Fruit fly (Drosophila melanogaster) whole organism, embryonic: Measurements from ENCODE around the gene CG3919.

Experiments used
- Adf1 ChIP-seq: fragments of 200-800 bp; sonication (Bioruptor generic); IDR thresholded peaks from 2 replicates; pipeline ENCODE4 v1.3.6; 2022; ENCODE audit warnings: missing biosample characterization, missing genetic modification characterization
- CG10274 ChIP-seq: fragments of 200-800 bp; sonication (Bioruptor generic); optimal IDR thresholded peaks from 3 replicates; lab custom pipeline; 2017; ENCODE audit warnings: missing biosample characterization, mild to moderate bottlenecking, missing genetic modification characterization
- CG13624 ChIP-seq: fragments of 200-800 bp; sonication (Bioruptor generic); optimal IDR thresholded peaks from 2 replicates; lab custom pipeline; 2016; ENCODE audit warnings: missing biosample characterization, missing genetic modification characterization
- CG14860 ChIP-seq: fragments of 200-800 bp; sonication (Bioruptor generic); IDR thresholded peaks from 3 replicates; pipeline ENCODE4 v1.3.6; 2022; ENCODE audit warnings: missing biosample characterization, missing genetic modification characterization; ENCODE audit not compliant: partially characterized antibody
- CG17802 ChIP-seq: fragments of 200-800 bp; sonication (Bioruptor generic); optimal IDR thresholded peaks from 2 replicates; lab custom pipeline; 2018; ENCODE audit warnings: missing biosample characterization, mild to moderate bottlenecking, missing genetic modification characterization, moderate library complexity
- CG1832 ChIP-seq: fragments of 200-800 bp; sonication (Bioruptor generic); optimal IDR thresholded peaks from 2 replicates; lab custom pipeline; 2017; ENCODE audit warnings: missing biosample characterization, mild to moderate bottlenecking, missing genetic modification characterization, inconsistent platforms
- CG2678 ChIP-seq: fragments of 200-800 bp; sonication (Bioruptor generic); optimal IDR thresholded peaks from 3 replicates; lab custom pipeline; 2019; ENCODE audit warnings: missing biosample characterization, mild to moderate bottlenecking, missing genetic modification characterization, moderate library complexity
- CG3065 ChIP-seq: fragments of 200-800 bp; sonication (Bioruptor generic); optimal IDR thresholded peaks from 2 replicates; lab custom pipeline; 2016; ENCODE audit warnings: missing biosample characterization, missing genetic modification characterization
- CG3847 ChIP-seq: fragments of 200-800 bp; sonication (Bioruptor generic); IDR thresholded peaks from 2 replicates; pipeline ENCODE4 v1.3.6; 2022; ENCODE audit warnings: missing biosample characterization, missing genetic modification characterization
- CG4424 ChIP-seq: fragments of 200-800 bp; sonication (Bioruptor generic); optimal IDR thresholded peaks from 3 replicates; lab custom pipeline; 2016; ENCODE audit warnings: missing biosample characterization, missing genetic modification characterization
- CG6813 ChIP-seq: fragments of 200-800 bp; sonication (Bioruptor generic); optimal IDR thresholded peaks from 2 replicates; lab custom pipeline; 2017; ENCODE audit warnings: missing biosample characterization, missing genetic modification characterization, mild to moderate bottlenecking, moderate library complexity, missing genetic modification reagents
- CG7839 ChIP-seq: fragments of 200-800 bp; sonication (Bioruptor generic); optimal IDR thresholded peaks from 3 replicates; lab custom pipeline; 2018; ENCODE audit warnings: missing biosample characterization, mild to moderate bottlenecking, missing genetic modification characterization, moderate library complexity
- CG9817 ChIP-seq: fragments of 200-800 bp; sonication (Bioruptor generic); optimal IDR thresholded peaks from 2 replicates; lab custom pipeline; 2018; ENCODE audit warnings: missing biosample characterization, mild to moderate bottlenecking, missing genetic modification characterization, moderate library complexity
- CG9876 ChIP-seq: fragments of 200-800 bp; sonication (Bioruptor generic); optimal IDR thresholded peaks from 2 replicates; lab custom pipeline; 2016; ENCODE audit warnings: missing biosample characterization, missing genetic modification characterization
- D19B ChIP-seq: fragments of 200-800 bp; sonication (Bioruptor generic); optimal IDR thresholded peaks from 2 replicates; lab custom pipeline; 2017; ENCODE audit warnings: missing biosample characterization, mild to moderate bottlenecking, missing genetic modification characterization
- E2f1 ChIP-seq: fragments of 200-800 bp; sonication (Bioruptor generic); IDR thresholded peaks from 2 replicates; pipeline ENCODE4 v1.3.6; 2022; ENCODE audit warnings: missing biosample characterization, missing genetic modification characterization
- ERR ChIP-seq: fragments of 200-800 bp; sonication (Bioruptor generic); optimal IDR thresholded peaks from 2 replicates; lab custom pipeline; 2016; ENCODE audit warnings: missing biosample characterization, missing genetic modification characterization
- Ets65A ChIP-seq: fragments of 200-800 bp; sonication (Bioruptor generic); peaks from one replicate; lab custom pipeline; 2016; ENCODE audit warnings: missing biosample characterization, missing genetic modification characterization
- GATAe ChIP-seq: fragments of 200-800 bp; sonication (Bioruptor generic); conservative IDR thresholded peaks from 2 replicates; pipeline ENCODE4 v1.3.6; 2022; ENCODE audit warnings: missing biosample characterization, missing genetic modification characterization
- HLH3B ChIP-seq: fragments of 200-800 bp; sonication (Bioruptor generic); IDR thresholded peaks from 2 replicates; pipeline ENCODE4 v1.3.6; 2022; ENCODE audit warnings: missing biosample characterization, missing genetic modification characterization
- Hr39 ChIP-seq: fragments of >200 bp; optimal IDR thresholded peaks from 2 replicates; lab custom pipeline; 2017
- Neu2 ChIP-seq: fragments of 200-800 bp; sonication (Bioruptor generic); optimal IDR thresholded peaks from 3 replicates; lab custom pipeline; 2016; ENCODE audit warnings: missing biosample characterization, missing genetic modification characterization, borderline replicate concordance
- NfI ChIP-seq: fragments of 200-800 bp; sonication (Bioruptor generic); optimal IDR thresholded peaks from 3 replicates; lab custom pipeline; 2018; ENCODE audit warnings: missing biosample characterization, mild to moderate bottlenecking, missing genetic modification characterization, moderate library complexity
- Scr ChIP-seq: fragments of 200-800 bp; sonication (Bioruptor generic); IDR thresholded peaks from 2 replicates; pipeline ENCODE4 v1.3.6; 2022; ENCODE audit warnings: missing biosample characterization, missing genetic modification characterization; ENCODE audit not compliant: partially characterized antibody
- Spps ChIP-seq: fragments of 200-800 bp; sonication (Bioruptor generic); optimal IDR thresholded peaks from 2 replicates; lab custom pipeline; 2018; ENCODE audit warnings: missing biosample characterization, mild to moderate bottlenecking, missing genetic modification characterization
- YL-1 ChIP-seq: fragments of 200-800 bp; sonication (Bioruptor generic); optimal IDR thresholded peaks from 3 replicates; lab custom pipeline; 2017; ENCODE audit warnings: missing biosample characterization, mild to moderate bottlenecking, missing genetic modification characterization
- amos ChIP-seq: fragments of 200-800 bp; sonication (Bioruptor generic); IDR thresholded peaks from 2 replicates; pipeline ENCODE4 v1.3.6; 2022; ENCODE audit warnings: missing biosample characterization, missing genetic modification characterization; ENCODE audit not compliant: partially characterized antibody
- aop ChIP-seq: fragments of 200-800 bp; sonication (Bioruptor generic); IDR thresholded peaks from 2 replicates; pipeline ENCODE4 v1.3.6; 2022; ENCODE audit warnings: missing biosample characterization, missing genetic modification characterization
- bowl ChIP-seq: fragments of 200-800 bp; sonication (Bioruptor generic); IDR thresholded peaks from 2 replicates; pipeline ENCODE4 v1.3.6; 2022; ENCODE audit warnings: missing biosample characterization, missing genetic modification characterization
- chinmo ChIP-seq: fragments of 200-800 bp; sonication (Bioruptor generic); IDR thresholded peaks from 4 replicates; pipeline ENCODE4 v1.3.6; 2022; ENCODE audit warnings: missing biosample characterization, missing genetic modification characterization; ENCODE audit not compliant: partially characterized antibody
- chm ChIP-seq: fragments of 200-800 bp; sonication (Bioruptor generic); IDR thresholded peaks from 2 replicates; pipeline ENCODE4 v1.3.6; 2022; ENCODE audit warnings: missing biosample characterization, missing genetic modification characterization
- crol ChIP-seq: fragments of 200-800 bp; sonication (Bioruptor generic); IDR thresholded peaks from 2 replicates; pipeline ENCODE4 v1.3.6; 2022; ENCODE audit warnings: missing biosample characterization, missing genetic modification characterization
- ewg ChIP-seq: fragments of 200-800 bp; sonication (Bioruptor generic); optimal IDR thresholded peaks from 3 replicates; lab custom pipeline; 2017; ENCODE audit warnings: mild to moderate bottlenecking, missing biosample characterization, missing genetic modification reagents, missing genetic modification characterization
- fru ChIP-seq: fragments of >200 bp; optimal IDR thresholded peaks from 2 replicates; lab custom pipeline; 2017
- gcm ChIP-seq: fragments of 200-800 bp; sonication (Bioruptor generic); optimal IDR thresholded peaks from 2 replicates; lab custom pipeline; 2019; ENCODE audit warnings: missing biosample characterization, mild to moderate bottlenecking, missing genetic modification characterization, moderate library complexity
- gcm2 ChIP-seq: fragments of 200-800 bp; sonication (Bioruptor generic); optimal IDR thresholded peaks from 2 replicates; lab custom pipeline; 2016; ENCODE audit warnings: missing biosample characterization, missing genetic modification characterization
- grn ChIP-seq: fragments of 200-800 bp; sonication (Bioruptor generic); optimal IDR thresholded peaks from 3 replicates; lab custom pipeline; 2017; ENCODE audit warnings: missing biosample characterization, missing genetic modification characterization
- gsb-n ChIP-seq: fragments of 200-800 bp; sonication (Bioruptor generic); optimal IDR thresholded peaks from 3 replicates; lab custom pipeline; 2018; ENCODE audit warnings: missing biosample characterization, mild to moderate bottlenecking, missing genetic modification characterization
- insv ChIP-seq, 2 experiments: fragments of 200-800 bp; sonication (Bioruptor generic); optimal IDR thresholded peaks; 3 replicates each; lab custom pipeline; 2016 to 2018; ENCODE audit warnings: missing biosample characterization in 2 of 2, missing genetic modification characterization in 2 of 2
- inv ChIP-seq: fragments of 200-800 bp; sonication (Bioruptor generic); IDR thresholded peaks from 2 replicates; pipeline ENCODE4 v1.3.6; 2022; ENCODE audit warnings: missing biosample characterization, missing genetic modification characterization; ENCODE audit not compliant: partially characterized antibody
- klu ChIP-seq: fragments of 200-800 bp; sonication (Bioruptor generic); IDR thresholded peaks from 2 replicates; pipeline ENCODE4 v1.3.6; 2022; ENCODE audit warnings: missing biosample characterization, missing genetic modification characterization
- nau ChIP-seq: fragments of 200-800 bp; sonication (Bioruptor generic); optimal IDR thresholded peaks from 3 replicates; lab custom pipeline; 2017; ENCODE audit warnings: missing biosample characterization, mild to moderate bottlenecking, missing genetic modification characterization, missing genetic modification reagents
- nom ChIP-seq: fragments of 200-800 bp; sonication (Bioruptor generic); optimal IDR thresholded peaks from 2 replicates; lab custom pipeline; 2017; ENCODE audit warnings: missing biosample characterization, missing genetic modification characterization, mild to moderate bottlenecking, moderate library complexity, missing genetic modification reagents
- pita ChIP-seq: fragments of 200-800 bp; sonication (Bioruptor generic); optimal IDR thresholded peaks from 2 replicates; lab custom pipeline; 2017; ENCODE audit warnings: missing biosample characterization, mild to moderate bottlenecking, missing genetic modification characterization
- ro ChIP-seq: fragments of 200-800 bp; sonication (Bioruptor generic); IDR thresholded peaks from 2 replicates; pipeline ENCODE4 v1.3.6; 2022; ENCODE audit warnings: missing biosample characterization, missing genetic modification characterization
- sens ChIP-seq: fragments of 200-800 bp; sonication (Bioruptor generic); peaks from one replicate; lab custom pipeline; 2016; ENCODE audit warnings: missing biosample characterization, missing genetic modification characterization
- seq ChIP-seq: fragments of 200-800 bp; sonication (Bioruptor generic); IDR thresholded peaks from 2 replicates; pipeline ENCODE4 v1.3.6; 2022; ENCODE audit warnings: missing biosample characterization, missing genetic modification characterization
- so ChIP-seq: fragments of 200-800 bp; sonication (Bioruptor generic); IDR thresholded peaks from 3 replicates; pipeline ENCODE4 v1.3.6; 2022; ENCODE audit warnings: missing biosample characterization, missing genetic modification characterization
- trem ChIP-seq: fragments of 200-800 bp; optimal IDR thresholded peaks from 3 replicates; lab custom pipeline; 2019; ENCODE audit warnings: missing biosample characterization, mild to moderate bottlenecking, missing genetic modification characterization, moderate library complexity
- twi ChIP-seq: fragments of 200-800 bp; optimal IDR thresholded peaks from 2 replicates; lab custom pipeline; 2019; ENCODE audit warnings: missing biosample characterization, mild to moderate bottlenecking, missing genetic modification characterization, moderate library complexity

The CG3919 gene

dm6 chr3L:14448321-14449043 is 38.1 kb downstream of the CG3919 start (continued):
- TF ChIP-seq D19B (GFP tag; lab: Kevin White, UChicago) (peak; percentile 26), seq (peak; percentile 91), CG14860 (no peak), Ets65A (GFP tag; lab: Kevin White, UChicago) (peak; percentile 91), CG7839 (tag; lab: Kevin White, UChicago) (peak; percentile 93), amos (GFP tag; lab: Robert Waterston, UW) (no peak), Hr39 (lab: Kevin White, UChicago) (no peak), gcm2 (GFP tag; lab: Kevin White, UChicago) (peak; percentile 89), NfI (GFP tag; lab: Kevin White, UChicago) (peak; percentile 83), twi (peak; percentile 86), CG4424 (GFP tag; lab: Kevin White, UChicago) (peak; percentile 94), CG3847 (GFP tag; lab: Robert Waterston, UW) (no peak; the same call in 1 of the 2 replicates), ERR (GFP tag; lab: Kevin White, UChicago) (peak; percentile 63), GATAe (no peak), ro (GFP tag; lab: Robert Waterston, UW) (peak; percentile 65), CG3065 (GFP tag; lab: Kevin White, UChicago) (peak; percentile 85), E2f1 (GFP tag; lab: Robert Waterston, UW) (peak; percentile 93), klu (GFP tag; lab: Robert Waterston, UW) (peak; percentile 53; the same call in 1 of the 2 replicates), Spps (tag; lab: Kevin White, UChicago) (peak; percentile 95), CG6813 (GFP tag; lab: Kevin White, UChicago) (peak; percentile 89), ewg (GFP tag; lab: Kevin White, UChicago) (peak; percentile 86), sens (peak; percentile 98), so (GFP tag; lab: Robert Waterston, UW) (peak; percentile 91), YL-1 (GFP tag; lab: Kevin White, UChicago) (peak; percentile 20), bowl (peak; percentile 86), CG13624 (GFP tag; lab: Kevin White, UChicago) (peak; percentile 77), nau (GFP tag; lab: Kevin White, UChicago) (peak; percentile 79), chinmo (0 out of 4 replicates have a peak, but pooled peaks have one; percentile 24), CG9817 (tag; lab: Kevin White, UChicago) (peak; percentile 58), trem (peak; percentile 95), CG2678 (tag; lab: Kevin White, UChicago) (peak; percentile 91), CG1832 (GFP tag; lab: Kevin White, UChicago) (no peak), grn (GFP tag; lab: Kevin White, UChicago) (peak; percentile 52), Scr (GFP tag; lab: Robert Waterston, UW) (no peak), aop (GFP tag; lab: Robert Waterston, UW) (peak; percentile 73; the same call in 1 of the 2 replicates), crol (GFP tag; lab: Robert Waterston, UW) (0 out of 2 replicates have a peak, but pooled peaks have one; percentile 23), chm (GFP tag; lab: Robert Waterston, UW) (no peak), Adf1 (GFP tag; lab: Robert Waterston, UW) (no peak), insv (GFP tag; optimal IDR thresholded peaks at IDR 0.05; lab: Kevin White, UChicago) (peak in 1 of 2 experiments; percentile 2), CG10274 (GFP tag; lab: Kevin White, UChicago) (peak; percentile 39), pita (GFP tag; lab: Kevin White, UChicago) (no peak), CG9876 (GFP tag; lab: Kevin White, UChicago) (peak; percentile 9), Neu2 (GFP tag; lab: Kevin White, UChicago) (peak; percentile 61), inv (no peak), gsb-n (tag; lab: Kevin White, UChicago) (peak; percentile 97), HLH3B (GFP tag; lab: Robert Waterston, UW) (peak; percentile 93), nom (peak; percentile 86), fru (lab: Kevin White, UChicago) (no peak), gcm (GFP tag; lab: Kevin White, UChicago) (peak; percentile 95), CG17802 (tag; lab: Kevin White, UChicago) (peak; percentile 59)
